Worm (Caenorhabditis elegans) whole organism, L3 larva: ENCODE measurements around the gene got-1.2.

Source experiments
- ZK546.5 ChIP-seq: sonication (generic microtip); optimal IDR thresholded peaks from 2 replicates; lab custom pipeline; 2017; ENCODE audit warnings: missing biosample characterization, missing genetic modification characterization
- ceh-16 ChIP-seq: sonication (generic microtip); optimal IDR thresholded peaks from 2 replicates; lab custom pipeline; 2017; ENCODE audit warnings: missing biosample characterization, missing genetic modification characterization
- daf-12 ChIP-seq: fragments of 150-350 bp; optimal IDR thresholded peaks from 2 replicates; lab custom pipeline; 2014; ENCODE audit warnings: missing biosample characterization, missing genetic modification reagents, missing genetic modification characterization
- fos-1 ChIP-seq: fragments of 150-350 bp; optimal IDR thresholded peaks from 2 replicates; lab custom pipeline; 2014; ENCODE audit warnings: missing biosample characterization, missing genetic modification characterization
- lin-15B ChIP-seq: fragments of 150-350 bp; optimal IDR thresholded peaks from 2 replicates; lab custom pipeline; 2014; ENCODE audit warnings: missing biosample characterization, missing genetic modification characterization
- nfya-1 ChIP-seq: sonication (generic microtip); optimal IDR thresholded peaks from 2 replicates; lab custom pipeline; 2017; ENCODE audit warnings: missing genetic modification characterization, mild to moderate bottlenecking, missing compliant biosample characterization, antibody characterized with exemption, moderate library complexity; ENCODE audit not compliant: insufficient read depth
- nhr-237 ChIP-seq: fragments of 150-350 bp; optimal IDR thresholded peaks from 2 replicates; lab custom pipeline; 2014; ENCODE audit warnings: missing biosample characterization, missing genetic modification characterization
- nhr-25 ChIP-seq: sonication (generic microtip); optimal IDR thresholded peaks from 2 replicates; lab custom pipeline; 2017; ENCODE audit warnings: missing biosample characterization, missing genetic modification characterization
- pha-4 ChIP-seq: fragments of 150-350 bp; optimal IDR thresholded peaks from 2 replicates; lab custom pipeline; 2014; ENCODE audit warnings: missing biosample characterization, missing genetic modification reagents, missing genetic modification characterization
- skn-1 ChIP-seq: fragments of 150-350 bp; optimal IDR thresholded peaks from 2 replicates; lab custom pipeline; 2014; ENCODE audit warnings: missing biosample characterization, missing genetic modification characterization
- snpc-4 ChIP-seq: fragments of 150-350 bp; optimal IDR thresholded peaks from 2 replicates; lab custom pipeline; 2014; ENCODE audit warnings: missing biosample characterization, missing genetic modification characterization

DNA sequence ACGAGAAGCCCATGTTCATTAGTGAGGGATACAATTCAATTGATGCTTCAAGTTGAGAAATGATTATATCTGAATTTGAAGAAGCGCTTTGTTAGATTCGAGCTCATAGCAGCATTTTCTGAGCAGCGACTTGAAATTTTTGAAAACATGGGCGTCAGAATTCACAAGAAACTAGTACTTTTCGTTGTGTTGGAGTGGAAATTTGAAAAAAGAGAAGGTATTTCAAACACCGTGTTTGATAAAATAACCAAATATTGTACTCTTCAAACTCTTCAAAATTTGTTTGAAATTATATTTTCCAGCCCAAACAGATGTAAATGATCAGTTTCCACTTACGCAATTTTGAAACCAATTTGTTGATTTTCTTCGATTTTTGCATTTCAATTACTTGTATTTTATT, 48.0 kb downstream of the got-1.2 start, which contains the start of gene C10E2.2:
- no peak for TF ChIP-seq skn-1
- TF ChIP-seq nhr-25, result no peak
- TF ChIP-seq pha-4, result no peak
- TF ChIP-seq ceh-16 (tag; lab: Kevin White, UChicago), result no peak
- no peak for TF ChIP-seq nhr-237 (tag; lab: Kevin White, UChicago)
- no peak for TF ChIP-seq ZK546.5 (tag; lab: Kevin White, UChicago)
- no peak for TF ChIP-seq snpc-4 (tag; lab: Kevin White, UChicago)
- no peak for TF ChIP-seq daf-12 (tag; lab: Kevin White, UChicago)
- TF ChIP-seq lin-15B (tag; lab: Kevin White, UChicago), result no peak
- no peak for TF ChIP-seq fos-1
- TF ChIP-seq nfya-1 (tag; lab: Kevin White, UChicago), result no peak
